Worm (Caenorhabditis elegans) whole organism, young adult: ENCODE results near the gene prmt-9.

Experiments used
- akir-1 ChIP-seq: fragments of 200-800 bp; sonication (Bioruptor generic); optimal IDR thresholded peaks from 2 replicates; lab custom pipeline; 2018; ENCODE audit warnings: mild to moderate bottlenecking, missing genetic modification characterization, moderate library complexity, missing compliant biosample characterization
- ama-1 ChIP-seq, 3 experiments: fragments of 150-350 bp in 1 of 3; sonication (generic microtip) in 2 of 3; optimal IDR thresholded peaks; 2 replicates each; lab custom pipeline; 2014 to 2018; ENCODE audit warnings: missing biosample characterization in 2 of 3, missing genetic modification characterization in 2 of 3, missing genetic modification reagents in 2 of 3
- ceh-40 ChIP-seq: fragments of 200-800 bp; sonication (Bioruptor generic); IDR thresholded peaks from 2 replicates; pipeline ENCODE4 v1.3.6; 2022; ENCODE audit warnings: missing genetic modification characterization, missing compliant biosample characterization
- dpl-1 ChIP-seq: fragments of 150-350 bp; optimal IDR thresholded peaks from 2 replicates; lab custom pipeline; 2014; ENCODE audit warnings: missing biosample characterization, missing genetic modification reagents, missing genetic modification characterization
- hmg-20 ChIP-seq: fragments of 200-800 bp; sonication (Bioruptor generic); IDR thresholded peaks from 2 replicates; pipeline ENCODE4 v1.3.6; 2022; ENCODE audit warnings: missing genetic modification reagents, missing genetic modification characterization, missing compliant biosample characterization
- lir-1 ChIP-seq: fragments of 200-800 bp; sonication (Bioruptor generic); conservative IDR thresholded peaks from 2 replicates; pipeline ENCODE4 v1.3.6; 2022; ENCODE audit warnings: missing genetic modification reagents, missing genetic modification characterization, missing compliant biosample characterization
- sea-2 ChIP-seq: fragments of 200-800 bp; sonication (Bioruptor generic); IDR thresholded peaks from 2 replicates; pipeline ENCODE4 v1.3.6; 2022; ENCODE audit warnings: missing genetic modification characterization, missing compliant biosample characterization
- unc-62 ChIP-seq: fragments of 150-350 bp; optimal IDR thresholded peaks from 2 replicates; lab custom pipeline; 2014; ENCODE audit warnings: missing biosample characterization, missing genetic modification reagents, missing genetic modification characterization
- zim-3 ChIP-seq: sonication (generic microtip); optimal IDR thresholded peaks from 2 replicates; lab custom pipeline; 2017; ENCODE audit warnings: mild to moderate bottlenecking, missing genetic modification characterization, moderate library complexity, missing compliant biosample characterization

- TF ChIP-seq sea-2 (GFP tag; lab: Robert Waterston, UW) (no peak), akir-1 (GFP tag; lab: Kevin White, UChicago) (no peak), ceh-40 (GFP tag; lab: Robert Waterston, UW) (no peak), unc-62 (GFP tag; lab: Kevin White, UChicago) (no peak), dpl-1 (GFP tag; lab: Kevin White, UChicago) (no peak), lir-1 (GFP tag; lab: Robert Waterston, UW) (no peak), zim-3 (tag; lab: Kevin White, UChicago) (no peak), ama-1 (optimal IDR thresholded peaks at IDR 0.05; lab: Kevin White, UChicago) (no peak), ama-1 (GFP tag; optimal IDR thresholded peaks at IDR 0.05; lab: Kevin White, UChicago) (no peak), hmg-20 (no peak)
These were observed 9.5 kb downstream of the prmt-9 start, which contains the start of gene T23B5.4 for ce11 chrIV:12674700-12675099.
